Fruit fly (Drosophila melanogaster) whole organism, embryonic: Measurements from ENCODE around the gene CG13694.

Experiments used
- Ada2b ChIP-seq: fragments of 200-800 bp; sonication (Bioruptor generic); IDR thresholded peaks from 2 replicates; pipeline ENCODE4 v1.3.6; 2022; ENCODE audit warnings: missing biosample characterization, missing genetic modification characterization
- Awh ChIP-seq: fragments of 200-800 bp; sonication (Bioruptor generic); IDR thresholded peaks from 2 replicates; pipeline ENCODE4, ENCODE4 v1.3.6; 2022; ENCODE audit warnings: missing biosample characterization, missing genetic modification characterization
- C15 ChIP-seq: fragments of 200-800 bp; sonication (Bioruptor generic); IDR thresholded peaks from 3 replicates; pipeline ENCODE4 v1.3.6; 2022; ENCODE audit warnings: missing biosample characterization, missing genetic modification characterization
- CG10209 ChIP-seq: fragments of 200-800 bp; sonication (Bioruptor generic); optimal IDR thresholded peaks from 3 replicates; lab custom pipeline; 2017; ENCODE audit warnings: missing biosample characterization, mild to moderate bottlenecking, missing genetic modification characterization, missing genetic modification reagents
- CG11695 ChIP-seq: fragments of 200-800 bp; sonication (Bioruptor generic); IDR thresholded peaks from 3 replicates; pipeline ENCODE4 v1.3.6; 2022; ENCODE audit warnings: missing biosample characterization, missing genetic modification characterization
- CG13624 ChIP-seq: fragments of 200-800 bp; sonication (Bioruptor generic); optimal IDR thresholded peaks from 2 replicates; lab custom pipeline; 2016; ENCODE audit warnings: missing biosample characterization, missing genetic modification characterization
- CG13775 ChIP-seq: fragments of 200-800 bp; sonication (Bioruptor generic); optimal IDR thresholded peaks from 3 replicates; lab custom pipeline; 2017; ENCODE audit warnings: missing biosample characterization, mild to moderate bottlenecking, missing genetic modification characterization
- CG15269 ChIP-seq: fragments of 200-800 bp; sonication (Bioruptor generic); optimal IDR thresholded peaks from 2 replicates; lab custom pipeline; 2018; ENCODE audit warnings: missing biosample characterization, mild to moderate bottlenecking, missing genetic modification characterization, moderate library complexity
- CG17359 ChIP-seq: fragments of 200-800 bp; sonication (Bioruptor generic); optimal IDR thresholded peaks from 3 replicates; lab custom pipeline; 2018; ENCODE audit warnings: missing biosample characterization, mild to moderate bottlenecking, missing genetic modification characterization, moderate library complexity
- CG18599 ChIP-seq: fragments of 200-800 bp; sonication (Bioruptor generic); optimal IDR thresholded peaks from 3 replicates; lab custom pipeline; 2017; ENCODE audit warnings: missing biosample characterization, missing genetic modification characterization, mild to moderate bottlenecking, moderate library complexity, missing genetic modification reagents
- CG2116 ChIP-seq: fragments of 200-800 bp; sonication (Bioruptor generic); optimal IDR thresholded peaks from 3 replicates; lab custom pipeline; 2018; ENCODE audit warnings: missing biosample characterization, mild to moderate bottlenecking, missing genetic modification characterization
- CG2129 ChIP-seq: fragments of 200-800 bp; sonication (Bioruptor generic); IDR thresholded peaks from 2 replicates; pipeline ENCODE4 v1.3.6; 2022; ENCODE audit warnings: missing biosample characterization, missing genetic modification characterization; ENCODE audit not compliant: partially characterized antibody
- CG2712 ChIP-seq: fragments of 200-800 bp; optimal IDR thresholded peaks from 3 replicates; lab custom pipeline; 2019; ENCODE audit warnings: missing biosample characterization, mild to moderate bottlenecking, missing genetic modification characterization, moderate library complexity
- CG30431 ChIP-seq: fragments of 200-800 bp; sonication (Bioruptor generic); optimal IDR thresholded peaks from 2 replicates; lab custom pipeline; 2017; ENCODE audit warnings: missing biosample characterization, missing genetic modification characterization
- CG3163 ChIP-seq: fragments of 200-800 bp; sonication (Bioruptor generic); optimal IDR thresholded peaks from 3 replicates; lab custom pipeline; 2016; ENCODE audit warnings: missing biosample characterization, missing genetic modification characterization
- CG32772 ChIP-seq: fragments of 200-800 bp; sonication (Bioruptor generic); IDR thresholded peaks from 2 replicates; pipeline ENCODE4 v1.3.6; 2022; ENCODE audit warnings: missing biosample characterization, missing genetic modification characterization
- CG3838 ChIP-seq: fragments of 200-800 bp; sonication (Bioruptor generic); optimal IDR thresholded peaks from 3 replicates; lab custom pipeline; 2016; ENCODE audit warnings: missing biosample characterization, missing genetic modification characterization
- CG4424 ChIP-seq: fragments of 200-800 bp; sonication (Bioruptor generic); optimal IDR thresholded peaks from 3 replicates; lab custom pipeline; 2016; ENCODE audit warnings: missing biosample characterization, missing genetic modification characterization
- CG7786 ChIP-seq: fragments of 200-800 bp; sonication (Bioruptor generic); optimal IDR thresholded peaks from 2 replicates; lab custom pipeline; 2016; ENCODE audit warnings: missing biosample characterization, missing genetic modification characterization
- CG7928 ChIP-seq: fragments of 200-800 bp; sonication (Bioruptor generic); optimal IDR thresholded peaks from 2 replicates; lab custom pipeline; 2017; ENCODE audit warnings: missing biosample characterization, mild to moderate bottlenecking, missing genetic modification characterization
- CG9437 ChIP-seq: fragments of 200-800 bp; sonication (Bioruptor generic); optimal IDR thresholded peaks from 2 replicates; lab custom pipeline; 2018; ENCODE audit warnings: missing biosample characterization, mild to moderate bottlenecking, missing genetic modification characterization
- CG9797 ChIP-seq: fragments of 200-800 bp; sonication (Bioruptor generic); optimal IDR thresholded peaks from 3 replicates; lab custom pipeline; 2018; ENCODE audit warnings: missing biosample characterization, mild to moderate bottlenecking, missing genetic modification characterization
- Dip3 ChIP-seq: fragments of 200-800 bp; sonication (Bioruptor generic); optimal IDR thresholded peaks from 3 replicates; lab custom pipeline; 2016; ENCODE audit warnings: missing biosample characterization, missing genetic modification characterization
- Drgx ChIP-seq: fragments of 200-800 bp; sonication (Bioruptor generic); IDR thresholded peaks from 2 replicates; pipeline ENCODE4 v1.3.6; 2022; ENCODE audit warnings: missing biosample characterization, missing genetic modification characterization
- Hr39 ChIP-seq: fragments of >200 bp; optimal IDR thresholded peaks from 2 replicates; lab custom pipeline; 2017
- Pdp1 ChIP-seq, 2 experiments: fragments of 200-800 bp; sonication (Bioruptor generic); optimal IDR thresholded peaks; 3 replicates each; lab custom pipeline; 2016; ENCODE audit warnings: missing biosample characterization in 2 of 2, missing genetic modification characterization in 2 of 2, mild to moderate bottlenecking in 1 of 2, moderate library complexity in 1 of 2
- Side ChIP-seq: fragments of 200-800 bp; sonication (Bioruptor generic); optimal IDR thresholded peaks from 2 replicates; lab custom pipeline; 2016; ENCODE audit warnings: missing biosample characterization, missing genetic modification characterization
- Sox100B ChIP-seq: fragments of 200-800 bp; sonication (Bioruptor generic); optimal IDR thresholded peaks from 3 replicates; lab custom pipeline; 2018; ENCODE audit warnings: missing biosample characterization, mild to moderate bottlenecking, missing genetic modification characterization
- Stat92E ChIP-seq, 3 experiments: fragments of >200 bp in 2 of 3; fragments of 200-800 bp in 1 of 3; sonication (Bioruptor generic) in 1 of 3; optimal IDR thresholded peaks; 2 replicates each; lab custom pipeline; 2017 to 2019; ENCODE audit warnings: missing biosample characterization in 3 of 3, missing genetic modification characterization in 3 of 3, mild to moderate bottlenecking in 1 of 3, moderate library complexity in 1 of 3
- Taf1 ChIP-seq: fragments of 200-800 bp; sonication (Bioruptor generic); IDR thresholded peaks from 2 replicates; pipeline ENCODE4 v1.3.6; 2022; ENCODE audit warnings: missing biosample characterization, missing genetic modification characterization
- Xbp1 ChIP-seq: fragments of 200-800 bp; sonication (Bioruptor generic); optimal IDR thresholded peaks from 3 replicates; lab custom pipeline; 2016; ENCODE audit warnings: missing biosample characterization, mild to moderate bottlenecking, missing genetic modification characterization
- ab ChIP-seq: fragments of 200-800 bp; sonication (Bioruptor generic); optimal IDR thresholded peaks from 2 replicates; lab custom pipeline; 2016; ENCODE audit warnings: missing biosample characterization, missing genetic modification characterization
- chinmo ChIP-seq: fragments of 200-800 bp; sonication (Bioruptor generic); IDR thresholded peaks from 4 replicates; pipeline ENCODE4 v1.3.6; 2022; ENCODE audit warnings: missing biosample characterization, missing genetic modification characterization; ENCODE audit not compliant: partially characterized antibody
- disco-r ChIP-seq: fragments of 200-800 bp; sonication (Bioruptor generic); optimal IDR thresholded peaks from 2 replicates; lab custom pipeline; 2016; ENCODE audit warnings: missing biosample characterization, missing genetic modification characterization
- eyg ChIP-seq: fragments of 200-800 bp; sonication (Bioruptor generic); optimal IDR thresholded peaks from 3 replicates; lab custom pipeline; 2016; ENCODE audit warnings: missing biosample characterization, missing genetic modification characterization
- gsb-n ChIP-seq: fragments of 200-800 bp; sonication (Bioruptor generic); optimal IDR thresholded peaks from 3 replicates; lab custom pipeline; 2018; ENCODE audit warnings: missing biosample characterization, mild to moderate bottlenecking, missing genetic modification characterization
- klu ChIP-seq: fragments of 200-800 bp; sonication (Bioruptor generic); IDR thresholded peaks from 2 replicates; pipeline ENCODE4 v1.3.6; 2022; ENCODE audit warnings: missing biosample characterization, missing genetic modification characterization
- kni ChIP-seq: fragments of 200-800 bp; sonication (Bioruptor generic); optimal IDR thresholded peaks from 3 replicates; lab custom pipeline; 2017; ENCODE audit warnings: mild to moderate bottlenecking, missing biosample characterization, missing genetic modification reagents, missing genetic modification characterization
- lab ChIP-seq: fragments of 200-800 bp; sonication (Bioruptor generic); optimal IDR thresholded peaks from 3 replicates; lab custom pipeline; 2017; ENCODE audit warnings: missing biosample characterization, missing genetic modification characterization, mild to moderate bottlenecking, moderate library complexity, missing genetic modification reagents
- mld ChIP-seq: fragments of 200-800 bp; sonication (Bioruptor generic); IDR thresholded peaks from 3 replicates; pipeline ENCODE4 v1.3.6; 2022; ENCODE audit warnings: missing biosample characterization, missing genetic modification characterization; ENCODE audit not compliant: partially characterized antibody
- nerfin-2 ChIP-seq: fragments of 200-800 bp; sonication (Bioruptor generic); IDR thresholded peaks from 2 replicates; pipeline ENCODE4 v1.3.6; 2022; ENCODE audit warnings: missing biosample characterization, missing genetic modification characterization; ENCODE audit not compliant: partially characterized antibody
- onecut ChIP-seq: fragments of 200-800 bp; sonication (Bioruptor generic); IDR thresholded peaks from 2 replicates; pipeline ENCODE4 v1.3.6; 2022; ENCODE audit warnings: missing biosample characterization, missing genetic modification characterization
- pum ChIP-seq: fragments of 200-800 bp; sonication (Bioruptor generic); optimal IDR thresholded peaks from 2 replicates; lab custom pipeline; 2016; ENCODE audit warnings: missing biosample characterization, missing genetic modification characterization
- pzg ChIP-seq: fragments of 200-800 bp; sonication (Bioruptor generic); optimal IDR thresholded peaks from 3 replicates; lab custom pipeline; 2018; ENCODE audit warnings: missing biosample characterization, mild to moderate bottlenecking, missing genetic modification characterization, moderate library complexity
- sc ChIP-seq, 3 experiments: fragments of >200 bp in 2 of 3; fragments of 200-800 bp in 1 of 3; sonication (Bioruptor generic) in 1 of 3; optimal IDR thresholded peaks; 2 replicates in 2 of 3; 3 replicates in 1 of 3; lab custom pipeline; 2017; ENCODE audit warnings: mild to moderate bottlenecking in 1 of 3, missing biosample characterization in 1 of 3, missing genetic modification characterization in 1 of 3, missing genetic modification reagents in 1 of 3
- scrt ChIP-seq: fragments of 200-800 bp; sonication (Bioruptor generic); optimal IDR thresholded peaks from 2 replicates; lab custom pipeline; 2018; ENCODE audit warnings: missing biosample characterization, mild to moderate bottlenecking, missing genetic modification characterization, moderate library complexity
- sens-2 ChIP-seq: fragments of 200-800 bp; sonication (Bioruptor generic); IDR thresholded peaks from 2 replicates; pipeline ENCODE4 v1.3.6; 2022; ENCODE audit warnings: missing biosample characterization, missing genetic modification characterization
- sisA ChIP-seq: fragments of 200-800 bp; sonication (Bioruptor generic); IDR thresholded peaks from 2 replicates; pipeline ENCODE4 v1.3.6; 2022; ENCODE audit warnings: missing biosample characterization, missing genetic modification characterization
- sr ChIP-seq: fragments of 200-800 bp; sonication (Bioruptor generic); IDR thresholded peaks from 3 replicates; pipeline ENCODE4 v1.3.6; 2022; ENCODE audit warnings: missing biosample characterization, missing genetic modification characterization
- wek ChIP-seq: fragments of 200-800 bp; sonication (Bioruptor generic); optimal IDR thresholded peaks from 3 replicates; lab custom pipeline; 2018; ENCODE audit warnings: missing biosample characterization, mild to moderate bottlenecking, missing genetic modification characterization, moderate library complexity
- zen ChIP-seq: fragments of 200-800 bp; sonication (Bioruptor generic); optimal IDR thresholded peaks from 3 replicates; lab custom pipeline; 2018; ENCODE audit warnings: missing biosample characterization, mild to moderate bottlenecking, missing genetic modification characterization, moderate library complexity

Gene CG13694

dm6 chr2L:94639-95059, 21.6 kb downstream of the CG13694 start, which contains the start of gene Zir (continued):
- no peak for TF ChIP-seq CG30431
- no peak for TF ChIP-seq sc (optimal IDR thresholded peaks at IDR 0.05; lab: Kevin White, UChicago)
- no peak for TF ChIP-seq sc (GFP tag; optimal IDR thresholded peaks at IDR 0.05; lab: Kevin White, UChicago)
- peak; percentile 26 for TF ChIP-seq CG9437
- TF ChIP-seq CG3163 (GFP tag; lab: Kevin White, UChicago), result no peak
- TF ChIP-seq CG15269 (tag; lab: Kevin White, UChicago), result no peak
- no peak for TF ChIP-seq CG18599 (GFP tag; lab: Kevin White, UChicago)
- no peak for TF ChIP-seq pum
- TF ChIP-seq C15 (GFP tag; lab: Robert Waterston, UW), result no peak
- TF ChIP-seq ab (GFP tag; lab: Kevin White, UChicago), result no peak
- no peak for TF ChIP-seq Sox100B (GFP tag; lab: Kevin White, UChicago)
- peak; percentile 94 for TF ChIP-seq wek
- peak; percentile 45; the same call in 1 of the 2 replicates for TF ChIP-seq CG2129 (GFP tag; lab: Robert Waterston, UW)
- TF ChIP-seq scrt (GFP tag; lab: Kevin White, UChicago), result no peak
- TF ChIP-seq CG11695 (GFP tag; lab: Robert Waterston, UW), result no peak
- no peak for TF ChIP-seq zen (tag; lab: Kevin White, UChicago)
- no peak for TF ChIP-seq Taf1 (GFP tag; lab: Robert Waterston, UW)
- TF ChIP-seq Pdp1 (GFP tag; optimal IDR thresholded peaks at IDR 0.05; lab: Kevin White, UChicago), result no peak
- TF ChIP-seq CG13775 (GFP tag; lab: Kevin White, UChicago), result peak; percentile 0
- TF ChIP-seq CG17359 (tag; lab: Kevin White, UChicago), result no peak
- no peak for TF ChIP-seq CG3838 (GFP tag; lab: Kevin White, UChicago)
- peak; percentile 33 for TF ChIP-seq CG2116
- no peak for TF ChIP-seq CG10209 (GFP tag; lab: Kevin White, UChicago)
- no peak for TF ChIP-seq CG32772 (GFP tag; lab: Robert Waterston, UW)
- no peak for TF ChIP-seq lab (GFP tag; lab: Kevin White, UChicago)
- TF ChIP-seq Ada2b (GFP tag; lab: Robert Waterston, UW), result no peak
- TF ChIP-seq disco-r (GFP tag; lab: Kevin White, UChicago), result no peak
- no peak for TF ChIP-seq CG9797 (GFP tag; lab: Kevin White, UChicago)
- no peak for TF ChIP-seq Xbp1 (GFP tag; lab: Kevin White, UChicago)
- no peak for TF ChIP-seq CG2712
- no peak for TF ChIP-seq Stat92E (GFP tag; optimal IDR thresholded peaks at IDR 0.05; lab: Kevin White, UChicago)
- no peak for TF ChIP-seq Drgx
- peak; percentile 33 for TF ChIP-seq pzg
- TF ChIP-seq chinmo (GFP tag; lab: Robert Waterston, UW), result peak; percentile 77; the same call in 2 of the 4 replicates
- peak; percentile 7 for TF ChIP-seq CG7928 (GFP tag; lab: Kevin White, UChicago)
- TF ChIP-seq Hr39 (lab: Kevin White, UChicago), result no peak
- TF ChIP-seq Awh, result no peak
- no peak for TF ChIP-seq sr (GFP tag; lab: Robert Waterston, UW)
- peak; percentile 85 for TF ChIP-seq nerfin-2 (GFP tag; lab: Robert Waterston, UW)
- TF ChIP-seq CG4424 (GFP tag; lab: Kevin White, UChicago), result no peak
- TF ChIP-seq sens-2, result no peak
- no peak for TF ChIP-seq Dip3 (GFP tag; lab: Kevin White, UChicago)
- no peak for TF ChIP-seq sisA (GFP tag; lab: Robert Waterston, UW)
- no peak for TF ChIP-seq kni
- no peak for TF ChIP-seq eyg (GFP tag; lab: Kevin White, UChicago)
- TF ChIP-seq onecut (GFP tag; lab: Robert Waterston, UW), result no peak
- TF ChIP-seq klu, result no peak
- no peak for TF ChIP-seq gsb-n (tag; lab: Kevin White, UChicago)
- TF ChIP-seq Side (GFP tag; lab: Kevin White, UChicago), result no peak
- peak; percentile 39; the same call in 2 of the 3 replicates for TF ChIP-seq mld (GFP tag; lab: Robert Waterston, UW)
- peak; percentile 13 for TF ChIP-seq CG13624 (GFP tag; lab: Kevin White, UChicago)
- no peak for TF ChIP-seq CG7786 (GFP tag; lab: Kevin White, UChicago)
